Fruit fly (Drosophila melanogaster) S2 (cell line): ENCODE measurements around the gene CG32023.

Source experiments
- CG8478 ChIP-seq: fragments of >200 bp; optimal IDR thresholded peaks from 2 replicates; lab custom pipeline; 2018
- CTCF ChIP-seq, 2 experiments: fragments of >200 bp; optimal IDR thresholded peaks; 2 replicates each; lab custom pipeline; 2018

DNA sequence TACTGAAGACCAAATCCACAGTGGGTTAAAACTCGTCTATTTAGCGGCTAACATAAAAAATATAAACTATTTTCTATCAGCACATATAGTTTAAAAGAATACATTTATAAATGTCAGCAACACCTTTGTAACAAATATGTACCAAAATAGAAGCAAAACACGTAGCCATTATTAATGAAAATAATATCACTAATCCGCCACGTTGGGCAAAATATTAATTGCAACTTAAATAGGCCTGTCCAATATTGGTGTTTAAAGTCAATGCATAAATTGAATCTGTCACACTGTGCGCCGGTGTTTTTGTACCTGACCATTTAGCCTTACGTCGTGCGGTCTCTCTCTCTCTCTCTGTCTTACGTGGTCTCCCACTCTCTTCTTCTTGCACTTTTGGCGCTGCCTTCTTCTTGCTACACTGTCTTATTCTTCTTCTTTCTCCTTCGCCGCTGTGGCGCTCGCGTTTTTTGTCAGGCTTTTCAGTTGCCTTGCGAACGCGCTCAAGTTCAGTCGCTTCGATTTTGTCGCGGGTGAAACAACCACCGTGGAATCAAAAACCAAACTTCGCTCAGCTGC, 37.9 kb downstream of the CG32023 start:
- TF ChIP-seq CG8478 (lab: Kevin White, UChicago) (no peak), CTCF (optimal IDR thresholded peaks at IDR 0.05; lab: Kevin White, UChicago) (no peak)
